Fruit fly (Drosophila melanogaster): ENCODE results near the gene CG14820.

DNA sequence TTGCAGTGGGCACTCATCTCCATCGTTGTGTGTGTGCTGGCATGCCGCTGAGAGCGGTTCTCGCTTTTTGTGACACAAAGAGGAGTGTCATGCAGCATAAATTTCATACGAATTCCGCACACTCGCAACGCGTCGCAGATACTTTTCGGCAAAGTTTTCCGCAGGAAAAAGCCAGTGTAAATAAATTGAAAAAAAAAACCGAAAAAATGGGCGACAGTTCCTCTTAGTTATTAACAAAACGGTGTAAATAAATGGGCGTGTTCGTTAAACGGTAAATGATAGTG lies 10.0 kb downstream of the CG14820 start, which contains the start of gene tow:
- TF ChIP-seq h (optimal IDR thresholded peaks at IDR 0.05) (no peak), psq (optimal IDR thresholded peaks at IDR 0.05) (no peak), insv (optimal IDR thresholded peaks at IDR 0.05) (no peak)

All from Kc167 (cell line).